Fruit fly (Drosophila melanogaster) Kc167 (cell line): ENCODE data around the gene Atg8b.

Source experiments
- insv ChIP-seq: fragments of >200 bp; optimal IDR thresholded peaks from 3 replicates; lab custom pipeline; 2018; ENCODE audit warnings: missing external identifiers
- psq ChIP-seq: fragments of >200 bp; optimal IDR thresholded peaks from 2 replicates; lab custom pipeline; 2017; ENCODE audit warnings: missing external identifiers

DNA sequence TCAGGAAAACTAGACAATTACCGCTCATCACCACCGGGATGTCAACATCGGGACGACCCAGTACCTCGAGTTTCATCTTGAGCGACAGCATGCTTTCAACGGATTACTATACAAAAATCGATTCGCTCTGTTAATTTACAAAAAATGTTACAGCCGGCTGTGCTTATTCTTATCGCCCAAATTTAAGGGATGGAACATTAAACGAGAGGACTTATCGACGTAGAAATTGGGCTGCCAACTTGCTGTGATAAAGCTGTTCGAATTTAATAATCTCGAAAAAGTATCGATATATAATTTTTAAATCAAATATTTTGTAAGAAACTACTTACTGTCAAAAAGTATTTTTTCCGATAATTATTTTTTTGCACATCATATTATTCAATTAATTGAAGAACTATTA lies 38.0 kb downstream of the Atg8b start, which contains the start of gene CG31249:
- TF ChIP-seq insv (lab: Kevin White, UChicago) (no peak), psq (lab: Kevin White, UChicago) (no peak)
